Worm (Caenorhabditis elegans): Measurements from ENCODE around the gene str-121.

The str-121 gene

DNA sequence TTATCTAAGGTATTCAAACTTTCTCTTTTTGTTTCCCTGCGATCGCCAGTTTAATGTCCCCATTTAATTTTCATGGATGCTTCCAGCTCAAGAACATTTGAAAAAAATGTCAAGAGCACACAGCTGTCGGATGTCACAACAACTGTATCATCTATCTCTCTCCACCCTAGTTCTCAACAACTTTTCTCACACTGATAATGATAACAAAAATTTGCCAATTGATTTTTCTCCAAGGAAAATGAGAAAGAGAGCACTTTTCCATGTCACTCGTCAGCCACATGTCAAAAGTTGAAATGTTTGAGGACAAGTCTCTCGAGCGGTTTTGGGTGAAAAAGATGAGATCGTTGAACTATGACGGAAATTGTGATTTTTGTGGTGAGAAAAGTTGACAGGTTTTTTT is 26.6 kb upstream of the str-121 start:
- TF ChIP-seq snpc-4 (tag; optimal IDR thresholded peaks at IDR 0.05), result no peak
- TF ChIP-seq egl-5 (tag; optimal IDR thresholded peaks at IDR 0.05), result peak; percentile 70
- TF ChIP-seq nfya-1 (tag; optimal IDR thresholded peaks at IDR 0.05; ENCODE audit: insufficient read depth), result peak; percentile 48
- TF ChIP-seq unc-62 (GFP tag; optimal IDR thresholded peaks at IDR 0.05), result peak; percentile 83

DNA sequence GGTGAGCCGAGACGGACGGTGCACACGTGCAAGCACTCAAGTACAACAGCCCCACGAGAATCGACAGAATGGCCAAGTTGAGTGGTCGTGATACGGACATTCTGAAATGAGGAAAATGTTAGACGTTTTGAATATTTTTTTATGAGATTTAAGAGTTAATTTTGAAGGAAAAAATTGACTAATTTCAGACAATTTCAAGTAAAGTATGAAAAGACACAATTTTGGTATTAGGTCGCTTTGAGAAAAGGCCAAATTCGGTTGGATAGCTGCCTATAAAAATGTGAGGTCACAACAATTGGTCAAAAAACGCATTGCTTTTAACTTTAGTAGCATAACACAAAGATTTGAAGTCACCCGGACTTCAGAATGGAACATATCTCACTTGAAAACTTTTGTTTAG is 18.3 kb upstream of the str-121 start, which contains the start of gene nlp-70:
nlp-70 (minus strand) TSS at position 101 of the 400 bp plus-strand sequence.
- TF ChIP-seq ceh-9 (tag; optimal IDR thresholded peaks at IDR 0.05), result no peak
- no peak for TF ChIP-seq ceh-16 (tag; optimal IDR thresholded peaks at IDR 0.05)
- TF ChIP-seq eor-1 (tag; optimal IDR thresholded peaks at IDR 0.05), result no peak
- TF ChIP-seq nhr-76 (tag; optimal IDR thresholded peaks at IDR 0.05), result no peak
- no peak for TF ChIP-seq nhr-77 (tag; optimal IDR thresholded peaks at IDR 0.05)
- no peak for TF ChIP-seq sea-2 (GFP tag; optimal IDR thresholded peaks at IDR 0.05)
- no peak for TF ChIP-seq unc-39 (tag; optimal IDR thresholded peaks at IDR 0.05)
- TF ChIP-seq lin-15B (tag; optimal IDR thresholded peaks at IDR 0.05), result no peak
- no peak for TF ChIP-seq elt-3 (tag; optimal IDR thresholded peaks at IDR 0.05)
- TF ChIP-seq nhr-43 (tag; optimal IDR thresholded peaks at IDR 0.05; ENCODE audit: poor library complexity, severe bottlenecking), result no peak
- TF ChIP-seq ceh-28 (tag; optimal IDR thresholded peaks at IDR 0.05), result no peak
- TF ChIP-seq nhr-28 (tag; optimal IDR thresholded peaks at IDR 0.05), result no peak
- TF ChIP-seq R02D3.7 (tag; optimal IDR thresholded peaks at IDR 0.05), result no peak
- no peak for TF ChIP-seq mml-1 (tag; optimal IDR thresholded peaks at IDR 0.05)

DNA sequence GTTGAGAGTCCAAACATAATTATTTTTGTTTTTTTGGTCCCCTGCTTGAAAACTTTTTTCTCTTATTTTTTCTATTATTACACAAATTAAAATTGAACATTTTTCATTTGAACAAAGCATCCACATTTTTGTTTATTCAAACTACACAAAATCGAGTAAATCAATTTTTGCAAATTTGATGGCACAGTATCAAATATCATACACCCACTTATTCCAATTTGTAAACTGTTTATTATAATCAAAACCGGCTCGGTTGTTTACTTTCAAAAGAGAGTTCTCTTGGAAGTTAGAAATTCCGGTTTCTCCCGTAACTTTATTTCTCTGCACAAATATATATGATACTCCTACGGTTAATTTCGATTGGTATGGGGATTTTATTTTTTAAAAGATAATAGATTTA is 13.5 kb upstream of the str-121 start, which contains the start of gene lgc-26:
lgc-26 (plus strand) TSS at position 301 of the 400 bp plus-strand sequence.
- TF ChIP-seq skn-1 (tag; optimal IDR thresholded peaks at IDR 0.05), result no peak
- TF ChIP-seq ztf-11 (tag; optimal IDR thresholded peaks at IDR 0.05), result no peak
- no peak for TF ChIP-seq jun-1 (tag; optimal IDR thresholded peaks at IDR 0.05)
- no peak for TF ChIP-seq unc-62 (GFP tag; optimal IDR thresholded peaks at IDR 0.05)
- TF ChIP-seq fkh-10 (GFP tag; optimal IDR thresholded peaks at IDR 0.05), result no peak
- no peak for TF ChIP-seq nhr-237 (tag; optimal IDR thresholded peaks at IDR 0.05)
- TF ChIP-seq ceh-28 (tag; optimal IDR thresholded peaks at IDR 0.05), result no peak
- no peak for TF ChIP-seq nhr-77 (tag; optimal IDR thresholded peaks at IDR 0.05)
- no peak for TF ChIP-seq lin-39 (tag; optimal IDR thresholded peaks at IDR 0.05)
- TF ChIP-seq fkh-2 (tag; optimal IDR thresholded peaks at IDR 0.05), result no peak

DNA sequence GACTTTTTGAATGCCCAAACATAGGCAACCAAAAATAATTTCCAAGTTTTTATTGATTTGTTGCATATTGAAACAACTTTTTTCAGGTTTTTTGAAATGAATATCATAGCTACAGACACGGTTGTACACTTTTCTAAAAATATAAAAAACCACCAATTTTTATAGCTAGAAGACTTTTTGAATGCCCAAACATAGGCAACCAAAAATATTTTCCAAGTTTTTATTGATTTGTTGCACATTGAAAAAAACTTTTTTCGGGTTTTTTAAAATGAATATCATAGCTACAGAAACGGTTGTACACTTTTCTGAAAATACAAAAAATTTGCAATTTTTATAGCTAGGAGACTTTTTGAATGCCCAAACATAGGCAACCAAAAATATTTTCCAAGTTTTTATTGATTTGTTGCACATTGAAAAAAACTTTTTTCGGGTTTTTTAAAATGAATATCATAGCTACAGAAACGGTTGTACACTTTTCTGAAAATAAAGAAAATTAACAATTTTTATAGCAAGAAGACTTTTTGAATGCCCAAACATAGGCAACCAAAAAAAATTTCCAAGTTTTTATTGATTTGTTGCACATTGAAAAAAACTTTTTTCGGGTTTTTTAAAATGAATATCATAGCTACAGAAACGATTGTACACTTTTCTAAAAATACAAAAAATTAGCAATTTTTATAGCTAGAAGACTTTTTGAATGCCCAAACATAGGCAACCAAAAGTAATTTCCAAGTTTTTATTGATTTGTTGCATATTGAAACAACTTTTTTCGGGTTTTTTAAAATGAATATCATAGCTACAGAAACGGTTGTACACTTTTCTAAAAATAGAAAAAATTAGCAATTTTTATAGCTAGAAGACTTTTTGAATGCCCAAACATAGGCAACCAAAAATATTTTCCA is 10.8 kb upstream of the str-121 start:
- TF ChIP-seq fos-1 (tag; optimal IDR thresholded peaks at IDR 0.05), result peak; percentile 8
- TF ChIP-seq nhr-67 (tag; optimal IDR thresholded peaks at IDR 0.05), result peak; percentile 8
- peak; percentile 86 for TF ChIP-seq fkh-10 (GFP tag; optimal IDR thresholded peaks at IDR 0.05)
- TF ChIP-seq daf-12 (tag; optimal IDR thresholded peaks at IDR 0.05), result peak; percentile 20
- peak; percentile 32 for TF ChIP-seq nhr-76 (tag; optimal IDR thresholded peaks at IDR 0.05)

DNA sequence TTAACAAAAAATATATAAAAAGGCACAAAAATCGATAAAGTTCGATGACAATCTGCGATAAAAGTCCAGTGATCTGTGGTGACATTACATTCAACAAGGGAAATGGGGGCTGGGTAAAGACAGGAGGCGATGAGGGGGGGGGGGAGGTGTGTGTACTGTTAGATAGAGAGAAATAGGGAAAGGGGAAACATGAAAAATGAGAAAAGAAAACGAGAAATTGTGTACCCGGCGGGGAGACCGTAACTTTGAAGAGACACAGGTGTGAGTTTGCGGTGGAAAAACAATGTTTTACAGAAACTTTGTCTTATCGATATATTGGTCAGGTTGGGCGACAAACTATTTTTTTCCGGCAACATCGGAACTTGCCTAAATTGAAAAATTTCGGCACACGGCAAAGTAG is 5.8 kb upstream of the str-121 start:
- TF ChIP-seq ceh-9 (tag; optimal IDR thresholded peaks at IDR 0.05) (no peak), pha-4 (tag; optimal IDR thresholded peaks at IDR 0.05) (peak; percentile 53), hmg-11 (tag; optimal IDR thresholded peaks at IDR 0.05) (peak; percentile 4), unc-39 (tag; optimal IDR thresholded peaks at IDR 0.05) (no peak)

DNA sequence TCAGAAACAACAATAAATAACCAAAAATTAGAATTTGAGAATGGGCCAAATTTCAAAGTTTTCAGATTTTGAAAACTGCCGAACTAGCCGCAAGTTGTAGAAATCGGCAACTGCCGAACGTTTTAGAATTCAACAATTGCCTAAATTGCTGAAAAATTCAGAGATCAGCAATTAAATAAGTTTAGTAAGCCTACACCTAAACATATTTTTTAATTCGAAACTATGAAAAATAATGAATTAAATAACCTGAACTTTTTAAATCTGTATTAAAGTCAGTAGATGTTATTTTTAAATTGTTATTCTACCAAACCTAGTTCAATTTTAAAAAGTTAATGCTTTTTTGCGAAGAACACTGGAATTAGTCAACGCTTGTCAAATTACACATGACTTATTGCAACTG is 4.2 kb upstream of the str-121 start, which contains the start of gene nhr-204:
nhr-204 (minus strand) TSS at position 101 of the 400 bp plus-strand sequence.
- no peak for TF ChIP-seq elt-3 (tag; optimal IDR thresholded peaks at IDR 0.05)
- no peak for TF ChIP-seq nhr-11 (tag; optimal IDR thresholded peaks at IDR 0.05)
- TF ChIP-seq sea-2 (GFP tag; optimal IDR thresholded peaks at IDR 0.05), result no peak
- TF ChIP-seq daf-12 (tag; optimal IDR thresholded peaks at IDR 0.05), result no peak
- TF ChIP-seq ceh-16 (tag; optimal IDR thresholded peaks at IDR 0.05), result no peak
- TF ChIP-seq mdl-1 (tag; optimal IDR thresholded peaks at IDR 0.05), result no peak
